Worm (Caenorhabditis elegans): ENCODE measurements around the gene ril-2.

DNA sequence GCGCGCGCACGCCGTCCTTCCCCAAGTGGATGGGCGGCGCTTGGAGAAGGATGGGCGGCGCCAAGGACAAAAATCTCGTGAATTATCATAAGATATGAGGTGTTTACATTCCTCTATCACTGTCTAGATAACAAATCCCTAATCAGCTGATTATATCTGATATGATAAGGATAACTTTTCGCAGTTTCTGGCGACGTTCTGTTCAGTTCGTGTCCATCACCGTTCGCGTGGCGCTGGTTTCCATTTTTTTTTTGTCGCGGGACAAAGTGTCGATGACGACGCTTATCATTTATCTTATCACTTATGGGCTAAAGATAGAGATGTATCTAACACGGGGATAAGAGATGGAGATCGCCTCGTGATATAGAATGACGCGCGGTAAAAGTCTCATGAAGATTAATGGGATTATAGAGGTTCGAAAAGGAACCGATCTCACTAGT, 45.7 kb downstream of the ril-2 start:
- TF ChIP-seq him-1 (tag; optimal IDR thresholded peaks at IDR 0.05) (no peak), W03F9.2 (tag; optimal IDR thresholded peaks at IDR 0.05) (no peak), dao-5 (tag; optimal IDR thresholded peaks at IDR 0.05) (no peak)

Data from whole organism, L4/young adult.